Worm (Caenorhabditis elegans): ENCODE data around the gene B0228.8.

Gene B0228.8

ce11 chrII:7720479-7720878 lies 40.9 kb downstream of the B0228.8 start:
- no peak for TF ChIP-seq F13C5.2 (tag; optimal IDR thresholded peaks at IDR 0.05)
- TF ChIP-seq hmg-4 (GFP tag; optimal IDR thresholded peaks at IDR 0.05): no peak

ce11 chrII:7719039-7719438 lies 42.3 kb downstream of the B0228.8 start:
- TF ChIP-seq ceh-36 (tag; optimal IDR thresholded peaks at IDR 0.05) (no peak), F13C5.2 (tag; optimal IDR thresholded peaks at IDR 0.05) (no peak), hmg-4 (GFP tag; optimal IDR thresholded peaks at IDR 0.05) (no peak), ets-7 (tag; optimal IDR thresholded peaks at IDR 0.05) (no peak), ama-1 (optimal IDR thresholded peaks at IDR 0.05) (no peak), aly-1 (tag; optimal IDR thresholded peaks at IDR 0.05) (no peak), sea-1 (GFP tag; conservative IDR thresholded peaks at IDR 0.05) (no peak)

DNA sequence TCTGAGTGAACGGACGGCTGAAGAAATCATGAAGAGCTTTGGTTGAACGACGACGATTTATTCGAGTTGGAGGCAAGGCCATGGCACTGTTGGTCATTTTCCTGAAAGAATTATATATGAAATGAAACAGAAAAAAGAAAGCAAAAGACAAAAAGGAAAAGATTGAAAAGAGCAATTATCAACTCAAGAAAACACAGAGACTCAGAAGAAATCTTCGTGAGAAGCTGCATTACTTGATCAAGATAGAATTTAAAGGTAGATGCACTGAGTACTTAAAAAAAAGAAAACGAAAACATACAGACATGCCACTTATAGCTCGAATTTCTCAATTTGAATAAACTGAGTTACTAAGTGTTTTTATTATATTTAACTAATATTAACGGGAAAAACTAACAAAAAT lies 42.8 kb downstream of the B0228.8 start, which contains the start of gene cpna-5:
Gene cpna-5 (minus strand): TSS at position 101 of the 400 bp plus-strand sequence.
- no peak for TF ChIP-seq B0310.2 (tag; optimal IDR thresholded peaks at IDR 0.05)
- TF ChIP-seq ceh-36 (tag; optimal IDR thresholded peaks at IDR 0.05): no peak

ce11 chrII:7716112-7716511 lies 45.2 kb downstream of the B0228.8 start:
- TF ChIP-seq pes-1 (GFP tag; IDR thresholded peaks at IDR 0.05) (no peak), ets-7 (tag; optimal IDR thresholded peaks at IDR 0.05) (no peak), hnd-1 (tag; optimal IDR thresholded peaks at IDR 0.05) (no peak), ceh-13 (GFP tag; optimal IDR thresholded peaks at IDR 0.05) (no peak), hmg-4 (GFP tag; optimal IDR thresholded peaks at IDR 0.05) (no peak), tbx-11 (GFP tag; IDR thresholded peaks at IDR 0.05) (no peak)

DNA sequence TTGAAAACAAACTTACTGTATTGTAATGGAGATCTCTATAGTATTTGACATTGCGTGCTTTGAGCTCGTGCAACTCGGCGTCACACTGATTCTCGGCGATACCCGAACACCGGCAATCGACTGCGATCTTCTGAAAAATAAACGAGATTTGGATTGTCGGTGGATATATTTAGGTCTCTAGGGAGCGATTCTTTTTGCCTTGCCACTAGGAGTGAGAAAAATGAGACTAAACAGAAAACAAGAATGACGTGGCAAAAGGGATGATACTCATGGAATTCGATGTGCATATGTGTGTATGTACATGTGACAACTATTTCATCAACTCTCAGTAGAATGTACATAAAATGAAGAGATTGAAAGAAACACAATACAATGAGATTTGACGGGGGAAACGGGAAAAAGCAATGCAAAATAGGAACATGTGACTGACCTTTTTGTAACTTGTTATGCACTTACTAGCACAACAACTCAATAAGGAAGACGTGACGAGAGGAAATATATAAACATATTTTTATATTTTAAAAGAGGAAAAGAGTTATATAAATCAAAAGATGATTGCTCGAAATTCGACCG lies 46.6 kb downstream of the B0228.8 start:
- no peak for TF ChIP-seq tra-4 (tag; optimal IDR thresholded peaks at IDR 0.05)
- TF ChIP-seq ceh-36 (tag; optimal IDR thresholded peaks at IDR 0.05): no peak
- TF ChIP-seq aly-1 (tag; optimal IDR thresholded peaks at IDR 0.05): no peak
- no peak for TF ChIP-seq hmg-4 (GFP tag; optimal IDR thresholded peaks at IDR 0.05)
- TF ChIP-seq pes-1 (GFP tag; IDR thresholded peaks at IDR 0.05): no peak
- TF ChIP-seq hnd-1 (tag; optimal IDR thresholded peaks at IDR 0.05): no peak
- no peak for TF ChIP-seq tbx-37 (GFP tag; conservative IDR thresholded peaks at IDR 0.05)
- TF ChIP-seq F13C5.2 (tag; optimal IDR thresholded peaks at IDR 0.05): no peak
- no peak for TF ChIP-seq flt-1 (GFP tag; IDR thresholded peaks at IDR 0.05)
- no peak for TF ChIP-seq ceh-13 (GFP tag; optimal IDR thresholded peaks at IDR 0.05)
- TF ChIP-seq ets-7 (tag; optimal IDR thresholded peaks at IDR 0.05): no peak
- no peak for TF ChIP-seq sea-1 (GFP tag; conservative IDR thresholded peaks at IDR 0.05)
- no peak for TF ChIP-seq scrt-1 (GFP tag; IDR thresholded peaks at IDR 0.05)
- TF ChIP-seq ama-1 (optimal IDR thresholded peaks at IDR 0.05): no peak
- no peak for TF ChIP-seq hmbx-1 (tag; optimal IDR thresholded peaks at IDR 0.05)
- no peak for TF ChIP-seq tbx-11 (GFP tag; IDR thresholded peaks at IDR 0.05)

All from whole organism, early embryonic.